Worm (Caenorhabditis elegans) whole organism, L3 larva: ENCODE results near the gene clec-65.

Experiments used
- ama-1 ChIP-seq: fragments of 150-350 bp; optimal IDR thresholded peaks from 2 replicates; lab custom pipeline; 2018
- nhr-11 ChIP-seq: fragments of 150-350 bp; optimal IDR thresholded peaks from 2 replicates; lab custom pipeline; 2014; ENCODE audit warnings: missing biosample characterization, missing genetic modification characterization
- tbx-2 ChIP-seq: sonication (generic microtip); optimal IDR thresholded peaks from 2 replicates; lab custom pipeline; 2016; ENCODE audit warnings: mild to moderate bottlenecking, missing genetic modification characterization, missing compliant biosample characterization

DNA sequence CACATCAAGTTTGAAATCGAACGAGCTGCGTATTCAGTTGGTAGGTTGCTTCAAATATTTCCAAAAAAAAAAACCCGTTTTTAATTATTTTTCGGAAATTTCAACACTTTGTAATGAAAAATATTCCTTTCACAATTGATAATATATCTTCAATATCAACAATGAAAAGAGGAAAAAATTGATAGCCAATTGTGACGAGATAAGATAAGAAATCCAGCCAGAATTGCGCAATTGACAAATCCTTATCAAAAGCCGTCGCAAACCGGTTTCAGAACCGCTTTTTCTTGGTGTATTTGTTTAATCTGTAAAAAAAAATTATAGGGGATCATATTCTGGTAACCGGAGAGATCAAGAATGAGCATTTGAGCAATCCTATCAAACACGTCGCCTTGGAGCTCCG is 41.4 kb downstream of the clec-65 start:
- TF ChIP-seq ama-1 (lab: Kevin White, UChicago) = no peak
- TF ChIP-seq nhr-11 = no peak
- TF ChIP-seq tbx-2 (tag; lab: Kevin White, UChicago) = no peak
